Fruit fly (Drosophila melanogaster): ENCODE results near the gene CG34296.
A peak's percentile ranks its signal among the peaks of the same experiment; 100 is the strongest.

DNA sequence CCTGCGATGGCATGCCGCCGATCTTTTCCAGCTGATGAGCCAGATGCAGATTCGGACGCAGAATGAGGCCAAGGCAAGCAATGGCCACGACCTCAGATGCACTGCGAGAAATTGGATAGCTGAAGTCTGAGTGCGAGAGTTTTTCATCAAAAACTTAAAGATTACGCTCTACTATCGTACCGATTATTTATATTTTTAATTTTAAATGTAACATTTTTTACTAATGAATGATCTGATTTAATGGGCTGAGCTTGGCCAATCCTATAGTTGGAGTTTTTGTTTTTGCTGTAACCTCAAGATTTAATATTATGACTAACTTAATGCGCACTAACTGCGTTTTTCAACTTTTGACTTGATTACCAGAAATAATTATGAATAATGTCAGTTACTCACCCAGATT is 40.0 kb downstream of the CG34296 start:
- TF ChIP-seq CG10631 (GFP tag; optimal IDR thresholded peaks at IDR 0.05) (peak; percentile 8), CG1621 (tag; optimal IDR thresholded peaks at IDR 0.05) (no peak), Lpt (GFP tag; optimal IDR thresholded peaks at IDR 0.05) (peak; percentile 17), net (GFP tag; optimal IDR thresholded peaks at IDR 0.05) (peak; percentile 44), dac (GFP tag; optimal IDR thresholded peaks at IDR 0.05) (no peak), svp (GFP tag) (peak; percentile 89), CG6276 (GFP tag; optimal IDR thresholded peaks at IDR 0.05) (no peak), fd59A (GFP tag; optimal IDR thresholded peaks at IDR 0.05) (no peak), CG16779 (tag; optimal IDR thresholded peaks at IDR 0.05) (no peak), topi (GFP tag; optimal IDR thresholded peaks at IDR 0.05) (peak; percentile 75)
